Worm (Caenorhabditis elegans) whole organism, L4 larva: Measurements from ENCODE around the gene tbx-9.

Experiments
- F49E8.2 ChIP-seq: sonication (generic microtip); optimal IDR thresholded peaks from 2 replicates; lab custom pipeline; 2016; ENCODE audit warnings: missing compliant biosample characterization, mild to moderate bottlenecking, missing genetic modification characterization, borderline replicate concordance
- T20F7.1 ChIP-seq: fragments of 200-800 bp; sonication (Bioruptor generic); optimal IDR thresholded peaks from 2 replicates; lab custom pipeline; 2018; ENCODE audit warnings: mild to moderate bottlenecking, missing genetic modification characterization, missing compliant biosample characterization
- Y5F2A.4 ChIP-seq: fragments of 200-800 bp; sonication (Bioruptor generic); optimal IDR thresholded peaks from 2 replicates; lab custom pipeline; 2018; ENCODE audit warnings: mild to moderate bottlenecking, missing genetic modification characterization, missing compliant biosample characterization
- Y75B8A.6 ChIP-seq: fragments of 200-800 bp; sonication (Bioruptor generic); IDR thresholded peaks from 2 replicates; pipeline ENCODE4 v1.3.6; 2022; ENCODE audit warnings: missing genetic modification reagents, missing genetic modification characterization, missing compliant biosample characterization
- aha-1 ChIP-seq: fragments of 150-350 bp; peaks from one replicate; lab custom pipeline; 2014; ENCODE audit warnings: missing biosample characterization, missing genetic modification characterization
- aly-2 ChIP-seq: sonication (generic microtip); optimal IDR thresholded peaks from 2 replicates; lab custom pipeline; 2018; ENCODE audit warnings: missing biosample characterization, missing genetic modification characterization
- arid-1 ChIP-seq: fragments of 200-800 bp; sonication (Bioruptor generic); conservative IDR thresholded peaks from 2 replicates; pipeline ENCODE4 v1.3.6; 2022; ENCODE audit warnings: missing genetic modification reagents, missing genetic modification characterization, missing compliant biosample characterization
- ceh-32 ChIP-seq: sonication (generic microtip); optimal IDR thresholded peaks from 2 replicates; lab custom pipeline; 2016; ENCODE audit warnings: mild to moderate bottlenecking, missing genetic modification characterization, missing compliant biosample characterization; ENCODE audit not compliant: poor library complexity
- ceh-44 ChIP-seq: fragments of 200-800 bp; sonication (Bioruptor generic); IDR thresholded peaks from 2 replicates; pipeline ENCODE4 v1.3.6; 2022; ENCODE audit warnings: missing genetic modification reagents, missing genetic modification characterization, missing compliant biosample characterization
- ctbp-1 ChIP-seq: fragments of 200-800 bp; sonication (Bioruptor generic); IDR thresholded peaks from 2 replicates; pipeline ENCODE4 v1.3.6; 2022; ENCODE audit warnings: missing genetic modification reagents, missing genetic modification characterization, missing compliant biosample characterization
- daf-12 ChIP-seq: fragments of 150-350 bp; optimal IDR thresholded peaks from 2 replicates; lab custom pipeline; 2014; ENCODE audit warnings: missing biosample characterization, missing genetic modification reagents, missing genetic modification characterization
- daf-16 ChIP-seq, 3 experiments: sonication (generic microtip); optimal IDR thresholded peaks; 2 replicates each; lab custom pipeline; 2016 to 2017; ENCODE audit warnings: missing genetic modification characterization in 3 of 3, missing genetic modification reagents in 3 of 3, mild to moderate bottlenecking in 2 of 3, missing compliant biosample characterization in 2 of 3, missing biosample characterization in 1 of 3, moderate library complexity in 1 of 3
- daf-19 ChIP-seq: fragments of 200-800 bp; sonication (Bioruptor generic); conservative IDR thresholded peaks from 2 replicates; pipeline ENCODE4 v1.3.6; 2022; ENCODE audit warnings: missing genetic modification characterization, missing compliant biosample characterization
- dmd-6 ChIP-seq: fragments of 200-800 bp; sonication (Bioruptor generic); IDR thresholded peaks from 2 replicates; pipeline ENCODE4 v1.3.6; 2022; ENCODE audit warnings: missing genetic modification reagents, missing genetic modification characterization, missing compliant biosample characterization
- dmd-8 ChIP-seq: fragments of 200-800 bp; sonication (Bioruptor generic); IDR thresholded peaks from 2 replicates; pipeline ENCODE4 v1.3.6; 2022; ENCODE audit warnings: missing genetic modification characterization, missing compliant biosample characterization
- dmd-9 ChIP-seq: fragments of 200-800 bp; sonication (Bioruptor generic); IDR thresholded peaks from 2 replicates; pipeline ENCODE4 v1.3.6; 2022; ENCODE audit warnings: missing genetic modification reagents, missing genetic modification characterization, missing compliant biosample characterization
- dpl-1 ChIP-seq: fragments of 150-350 bp; optimal IDR thresholded peaks from 2 replicates; lab custom pipeline; 2014; ENCODE audit warnings: missing biosample characterization, missing genetic modification reagents, missing genetic modification characterization
- duxl-1 ChIP-seq: sonication (generic microtip); optimal IDR thresholded peaks from 2 replicates; lab custom pipeline; 2016; ENCODE audit warnings: mild to moderate bottlenecking, missing genetic modification characterization, moderate library complexity, missing compliant biosample characterization; ENCODE audit not compliant: poor library complexity
- dve-1 ChIP-seq: sonication (generic microtip); optimal IDR thresholded peaks from 2 replicates; lab custom pipeline; 2017; ENCODE audit warnings: antibody characterized with exemption, mild to moderate bottlenecking, missing genetic modification characterization, missing compliant biosample characterization; ENCODE audit not compliant: insufficient read depth
- fos-1 ChIP-seq: fragments of 150-350 bp; optimal IDR thresholded peaks from 2 replicates; lab custom pipeline; 2014; ENCODE audit warnings: missing biosample characterization, missing genetic modification characterization
- hlh-11 ChIP-seq: fragments of 200-800 bp; sonication (Bioruptor generic); optimal IDR thresholded peaks from 2 replicates; lab custom pipeline; 2018; ENCODE audit warnings: mild to moderate bottlenecking, missing genetic modification characterization, missing compliant biosample characterization
- hlh-30 ChIP-seq: sonication (generic microtip); optimal IDR thresholded peaks from 2 replicates; lab custom pipeline; 2017; ENCODE audit warnings: antibody characterized with exemption, mild to moderate bottlenecking, missing genetic modification characterization, missing compliant biosample characterization; ENCODE audit not compliant: insufficient read depth
- hmg-1.1 ChIP-seq: fragments of 200-800 bp; sonication (Bioruptor generic); IDR thresholded peaks from 2 replicates; pipeline ENCODE4 v1.3.6; 2022; ENCODE audit warnings: missing genetic modification reagents, missing genetic modification characterization, missing compliant biosample characterization
- lim-7 ChIP-seq: fragments of 200-800 bp; sonication (Bioruptor generic); IDR thresholded peaks from 2 replicates; pipeline ENCODE4 v1.3.6; 2022; ENCODE audit warnings: missing genetic modification characterization, missing compliant biosample characterization
- lir-3 ChIP-seq: sonication (generic microtip); optimal IDR thresholded peaks from 2 replicates; lab custom pipeline; 2016; ENCODE audit warnings: mild to moderate bottlenecking, missing genetic modification characterization, missing compliant biosample characterization
- lsy-2 ChIP-seq, 2 experiments: fragments of 150-350 bp in 1 of 2; sonication (generic microtip) in 1 of 2; optimal IDR thresholded peaks; 2 replicates each; lab custom pipeline; 2014 to 2017; ENCODE audit warnings: missing biosample characterization in 2 of 2, missing genetic modification characterization in 2 of 2
- madf-5 ChIP-seq, 2 experiments: fragments of 200-800 bp; sonication (Bioruptor generic); IDR thresholded peaks; 2 replicates each; pipeline ENCODE4 v1.3.6; 2022; ENCODE audit warnings: missing compliant biosample characterization in 2 of 2, missing genetic modification characterization in 2 of 2
- mdl-1 ChIP-seq, 2 experiments: fragments of 150-350 bp in 1 of 2; sonication (generic microtip) in 1 of 2; optimal IDR thresholded peaks; 2 replicates each; lab custom pipeline; 2014 to 2017; ENCODE audit warnings: missing biosample characterization in 2 of 2, missing genetic modification characterization in 2 of 2
- mdt-29 ChIP-seq: fragments of 200-800 bp; sonication (Bioruptor generic); IDR thresholded peaks from 2 replicates; pipeline ENCODE4 v1.3.6; 2022; ENCODE audit warnings: missing genetic modification reagents, missing genetic modification characterization, missing compliant biosample characterization
- mep-1 ChIP-seq: fragments of 150-350 bp; sonication (generic microtip); optimal IDR thresholded peaks from 3 replicates; lab custom pipeline; 2014; ENCODE audit warnings: missing biosample characterization, missing genetic modification characterization
- mes-2 ChIP-seq: sonication (generic microtip); optimal IDR thresholded peaks from 2 replicates; lab custom pipeline; 2016; ENCODE audit warnings: missing genotype, mild to moderate bottlenecking, missing genetic modification characterization, missing compliant biosample characterization; ENCODE audit not compliant: poor library complexity, severe bottlenecking
- mxl-3 ChIP-seq: fragments of 200-800 bp; sonication (Bioruptor generic); optimal IDR thresholded peaks from 2 replicates; lab custom pipeline; 2018; ENCODE audit warnings: mild to moderate bottlenecking, missing genetic modification characterization, missing compliant biosample characterization
- nhr-10 ChIP-seq: fragments of 150-350 bp; optimal IDR thresholded peaks from 2 replicates; lab custom pipeline; 2014; ENCODE audit warnings: missing biosample characterization, missing genetic modification characterization
- nhr-102 ChIP-seq: sonication (generic microtip); optimal IDR thresholded peaks from 2 replicates; lab custom pipeline; 2016; ENCODE audit warnings: mild to moderate bottlenecking, missing genetic modification characterization, moderate library complexity, missing compliant biosample characterization
- nhr-111 ChIP-seq: fragments of 200-800 bp; sonication (Bioruptor generic); optimal IDR thresholded peaks from 2 replicates; lab custom pipeline; 2018; ENCODE audit warnings: mild to moderate bottlenecking, missing genetic modification characterization, missing compliant biosample characterization
- nhr-28 ChIP-seq: fragments of 150-350 bp; optimal IDR thresholded peaks from 2 replicates; lab custom pipeline; 2014; ENCODE audit warnings: missing biosample characterization, missing genetic modification characterization
- nhr-48 ChIP-seq: sonication (generic microtip); optimal IDR thresholded peaks from 2 replicates; lab custom pipeline; 2016; ENCODE audit warnings: mild to moderate bottlenecking, missing genetic modification characterization, missing compliant biosample characterization
- nhr-77 ChIP-seq: fragments of 150-350 bp; optimal IDR thresholded peaks from 2 replicates; lab custom pipeline; 2014; ENCODE audit warnings: missing biosample characterization, missing genetic modification characterization
- pqm-1 ChIP-seq: sonication (generic microtip); optimal IDR thresholded peaks from 2 replicates; lab custom pipeline; 2017; ENCODE audit warnings: missing biosample characterization, missing genetic modification characterization
- saeg-2 ChIP-seq: fragments of 200-800 bp; sonication (Bioruptor generic); IDR thresholded peaks from 2 replicates; pipeline ENCODE4 v1.3.6; 2022; ENCODE audit warnings: missing genetic modification reagents, missing genetic modification characterization, missing compliant biosample characterization
- snpc-1.2 ChIP-seq: fragments of 200-800 bp; sonication (Bioruptor generic); IDR thresholded peaks from 2 replicates; pipeline ENCODE4 v1.3.6; 2022; ENCODE audit warnings: missing genetic modification reagents, missing genetic modification characterization, missing compliant biosample characterization
- snpc-4 ChIP-seq: fragments of 150-350 bp; optimal IDR thresholded peaks from 2 replicates; lab custom pipeline; 2014; ENCODE audit warnings: missing biosample characterization, missing genetic modification characterization
- spr-3 ChIP-seq: fragments of 200-800 bp; sonication (Bioruptor generic); optimal IDR thresholded peaks from 2 replicates; lab custom pipeline; 2018; ENCODE audit warnings: mild to moderate bottlenecking, missing genetic modification characterization, missing compliant biosample characterization
- tag-97 ChIP-seq: fragments of 200-800 bp; sonication (Bioruptor generic); IDR thresholded peaks from 2 replicates; pipeline ENCODE4 v1.3.6; 2022; ENCODE audit warnings: missing genetic modification characterization, missing compliant biosample characterization
- unc-130 ChIP-seq: sonication (generic microtip); optimal IDR thresholded peaks from 2 replicates; lab custom pipeline; 2016; ENCODE audit warnings: missing genetic modification reagents, missing genetic modification characterization, missing compliant biosample characterization
- unc-39 ChIP-seq: sonication (generic microtip); optimal IDR thresholded peaks from 2 replicates; lab custom pipeline; 2017; ENCODE audit warnings: missing biosample characterization, missing genetic modification characterization
- unc-62 ChIP-seq, 3 experiments: fragments of 150-350 bp in 1 of 3; sonication (generic microtip); optimal IDR thresholded peaks in 2 of 3; peaks in 1 of 3; 1 replicate in 1 of 3; 2 replicates in 2 of 3; lab custom pipeline; 2014 to 2017; ENCODE audit warnings: missing biosample characterization in 3 of 3, missing genetic modification characterization in 3 of 3, missing genetic modification reagents in 3 of 3, missing genotype in 1 of 3
- zip-11 ChIP-seq: fragments of 200-800 bp; sonication (Bioruptor generic); IDR thresholded peaks from 2 replicates; pipeline ENCODE4 v1.3.6; 2022; ENCODE audit warnings: missing genetic modification characterization, missing compliant biosample characterization
- zip-2 ChIP-seq: fragments of 150-350 bp; optimal IDR thresholded peaks from 2 replicates; lab custom pipeline; 2014; ENCODE audit warnings: missing biosample characterization, missing genetic modification characterization
- ztf-11 ChIP-seq: fragments of 150-350 bp; optimal IDR thresholded peaks from 2 replicates; lab custom pipeline; 2014; ENCODE audit warnings: missing biosample characterization, missing genetic modification characterization
- ztf-7 ChIP-seq: fragments of 150-350 bp; optimal IDR thresholded peaks from 2 replicates; lab custom pipeline; 2014; ENCODE audit warnings: missing biosample characterization, missing genetic modification characterization

Gene tbx-9

DNA sequence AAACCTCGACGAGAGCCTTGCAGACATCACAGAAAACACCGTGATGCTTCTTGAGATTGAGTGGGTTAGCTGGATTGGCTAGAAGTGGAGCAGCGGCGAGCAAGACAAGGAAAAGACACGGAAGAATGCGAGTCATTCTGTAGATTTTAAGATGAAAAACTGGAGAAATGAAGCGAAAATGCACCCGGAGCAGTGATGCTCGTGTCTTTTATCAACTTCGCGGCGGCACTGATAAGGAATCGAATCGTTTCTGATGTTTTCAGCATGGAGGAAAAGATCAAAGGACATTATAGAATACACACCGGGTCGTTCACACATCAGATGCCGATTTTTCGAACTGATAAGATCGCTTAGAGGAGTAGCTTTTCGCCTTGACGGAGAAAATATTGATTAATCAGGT is 13.7 kb upstream of the tbx-9 start, which contains the start of gene spp-1:
Gene spp-1, minus strand, starts transcription at position 287 of the 400 bp plus-strand sequence.
- no peak for TF ChIP-seq zip-11 (GFP tag; lab: Robert Waterston, UW)
- no peak for TF ChIP-seq dpl-1
- no peak for TF ChIP-seq mdt-29 (GFP tag; lab: Robert Waterston, UW)
- peak; percentile 86 for TF ChIP-seq pqm-1 (tag; lab: Kevin White, UChicago)
- no peak for TF ChIP-seq Y5F2A.4 (GFP tag; lab: Kevin White, UChicago)
- TF ChIP-seq snpc-4 (tag; lab: Kevin White, UChicago): no peak
- TF ChIP-seq nhr-48 (tag; lab: Kevin White, UChicago): peak; percentile 57
- peak in 1 of 2 experiments; percentile 13 for TF ChIP-seq mdl-1 (tag; optimal IDR thresholded peaks at IDR 0.05; lab: Kevin White, UChicago)
- TF ChIP-seq dmd-8: no peak
- TF ChIP-seq ztf-11 (tag; lab: Kevin White, UChicago): no peak
- no peak for TF ChIP-seq snpc-1.2 (GFP tag; lab: Robert Waterston, UW)
- TF ChIP-seq aly-2 (tag; lab: Kevin White, UChicago): no peak
- peak; percentile 43 for TF ChIP-seq hlh-30 (tag; lab: Kevin White, UChicago)
- no peak for TF ChIP-seq madf-5 (GFP tag; IDR thresholded peaks at IDR 0.05; lab: Robert Waterston, UW)
- TF ChIP-seq nhr-28 (tag; lab: Kevin White, UChicago): peak; percentile 58
- peak in 1 of 2 experiments; percentile 30 for TF ChIP-seq lsy-2 (tag; optimal IDR thresholded peaks at IDR 0.05; lab: Kevin White, UChicago)
- TF ChIP-seq T20F7.1 (GFP tag; lab: Kevin White, UChicago): no peak
- TF ChIP-seq aha-1 (tag; lab: Kevin White, UChicago): peak; percentile 76
- no peak for TF ChIP-seq nhr-111 (GFP tag; lab: Kevin White, UChicago)
- TF ChIP-seq nhr-10 (tag; lab: Kevin White, UChicago): peak; percentile 17
- TF ChIP-seq unc-39 (tag; lab: Kevin White, UChicago): no peak
- TF ChIP-seq daf-19 (GFP tag; lab: Robert Waterston, UW): no peak
- TF ChIP-seq daf-12 (tag; lab: Kevin White, UChicago): no peak
- TF ChIP-seq nhr-102 (tag; lab: Kevin White, UChicago): peak; percentile 22
- no peak for TF ChIP-seq daf-16 (GFP tag; optimal IDR thresholded peaks at IDR 0.05; lab: Kevin White, UChicago)
- peak; percentile 87 for TF ChIP-seq daf-16 (tag; optimal IDR thresholded peaks at IDR 0.05; lab: Kevin White, UChicago)
- TF ChIP-seq unc-130 (GFP tag; lab: Kevin White, UChicago): no peak
- TF ChIP-seq nhr-77 (tag; lab: Kevin White, UChicago): peak; percentile 4
- TF ChIP-seq hlh-11 (tag; lab: Kevin White, UChicago): peak; percentile 84
- TF ChIP-seq lim-7 (GFP tag; lab: Robert Waterston, UW): no peak
- TF ChIP-seq ceh-44 (GFP tag; lab: Robert Waterston, UW): no peak
- TF ChIP-seq lir-3 (tag; lab: Kevin White, UChicago): no peak
- TF ChIP-seq mep-1 (tag; lab: Kevin White, UChicago): peak; percentile 41
- TF ChIP-seq ceh-32 (tag; lab: Kevin White, UChicago): no peak
- no peak for TF ChIP-seq fos-1 (tag; lab: Kevin White, UChicago)
- TF ChIP-seq tag-97: no peak
- TF ChIP-seq dmd-6 (GFP tag; lab: Robert Waterston, UW): peak; percentile 67
- no peak for TF ChIP-seq ztf-7 (tag; lab: Kevin White, UChicago)
- no peak for TF ChIP-seq duxl-1 (tag; lab: Kevin White, UChicago)
- no peak for TF ChIP-seq Y75B8A.6
- no peak for TF ChIP-seq spr-3 (GFP tag; lab: Kevin White, UChicago)
- TF ChIP-seq F49E8.2: no peak
- no peak for TF ChIP-seq arid-1
- TF ChIP-seq zip-2 (tag; lab: Kevin White, UChicago): no peak
- TF ChIP-seq mes-2 (tag; lab: Kevin White, UChicago): peak; percentile 27
- no peak for TF ChIP-seq ctbp-1 (GFP tag; lab: Robert Waterston, UW)
- no peak for TF ChIP-seq dmd-9 (GFP tag; lab: Robert Waterston, UW)
- TF ChIP-seq unc-62 (GFP tag; optimal IDR thresholded peaks at IDR 0.05 in 1 of 2; lab: Kevin White, UChicago): no peak
- no peak for TF ChIP-seq unc-62 (tag; optimal IDR thresholded peaks at IDR 0.05; lab: Kevin White, UChicago)
- TF ChIP-seq hmg-1.1 (GFP tag; lab: Robert Waterston, UW): no peak
- no peak for TF ChIP-seq saeg-2 (GFP tag; lab: Robert Waterston, UW)
- TF ChIP-seq mxl-3: no peak
- peak; percentile 90 for TF ChIP-seq dve-1 (tag; lab: Kevin White, UChicago)
